Worm (Caenorhabditis elegans) whole organism, L1 larva: ENCODE measurements around the gene gldi-9.

Experiments
- Y116A8C.19 ChIP-seq: sonication (generic microtip); optimal IDR thresholded peaks from 2 replicates; lab custom pipeline; 2016; ENCODE audit warnings: missing compliant biosample characterization, missing genetic modification characterization, borderline replicate concordance
- aha-1 ChIP-seq: fragments of 150-350 bp; optimal IDR thresholded peaks from 2 replicates; lab custom pipeline; 2014; ENCODE audit warnings: missing biosample characterization, missing genetic modification characterization
- alr-1 ChIP-seq: fragments of 200-800 bp; sonication (Bioruptor generic); optimal IDR thresholded peaks from 2 replicates; lab custom pipeline; 2018; ENCODE audit warnings: borderline replicate concordance, mild to moderate bottlenecking, missing genetic modification characterization, missing compliant biosample characterization
- aly-2 ChIP-seq: fragments of 150-350 bp; optimal IDR thresholded peaks from 2 replicates; lab custom pipeline; 2014; ENCODE audit warnings: missing biosample characterization, missing genetic modification characterization
- ama-1 ChIP-seq: fragments of 150-350 bp; optimal IDR thresholded peaks from 2 replicates; lab custom pipeline; 2014
- blmp-1 ChIP-seq: fragments of 150-350 bp; optimal IDR thresholded peaks from 2 replicates; lab custom pipeline; 2014; ENCODE audit warnings: missing biosample characterization, missing genetic modification characterization
- ceh-88 ChIP-seq: fragments of 200-800 bp; sonication (Bioruptor generic); IDR thresholded peaks from 2 replicates; pipeline ENCODE4 v1.3.6; 2022; ENCODE audit warnings: missing genetic modification characterization, missing compliant biosample characterization
- ces-1 ChIP-seq: fragments of 150-350 bp; optimal IDR thresholded peaks from 2 replicates; lab custom pipeline; 2014; ENCODE audit warnings: missing biosample characterization, missing genetic modification reagents, missing genetic modification characterization
- dsc-1 ChIP-seq: sonication (generic microtip); optimal IDR thresholded peaks from 2 replicates; lab custom pipeline; 2016; ENCODE audit warnings: mild to moderate bottlenecking, missing genetic modification characterization, missing compliant biosample characterization
- egl-27 ChIP-seq, 2 experiments: fragments of 150-350 bp in 1 of 2; sonication (generic microtip); optimal IDR thresholded peaks; 3 replicates each; lab custom pipeline; 2017 to 2018; ENCODE audit warnings: missing biosample characterization in 2 of 2, missing genetic modification characterization in 2 of 2, missing genetic modification reagents in 2 of 2
- elt-2 ChIP-seq: sonication (generic microtip); optimal IDR thresholded peaks from 2 replicates; lab custom pipeline; 2016; ENCODE audit warnings: missing genetic modification characterization, mild to moderate bottlenecking, inconsistent platforms, missing compliant biosample characterization, missing genetic modification reagents
- ets-5 ChIP-seq: fragments of 200-800 bp; sonication (Bioruptor generic); IDR thresholded peaks from 2 replicates; pipeline ENCODE4 v1.3.6; 2022; ENCODE audit warnings: missing genetic modification characterization, missing compliant biosample characterization
- fkh-4 ChIP-seq: sonication (generic microtip); optimal IDR thresholded peaks from 2 replicates; lab custom pipeline; 2016; ENCODE audit warnings: missing compliant biosample characterization, missing genetic modification characterization, borderline replicate concordance
- grh-1 ChIP-seq: fragments of 200-800 bp; sonication (Bioruptor generic); IDR thresholded peaks from 2 replicates; pipeline ENCODE4 v1.3.6; 2022; ENCODE audit warnings: missing genetic modification reagents, missing genetic modification characterization, missing compliant biosample characterization
- irx-1 ChIP-seq: sonication (generic microtip); optimal IDR thresholded peaks from 2 replicates; lab custom pipeline; 2016; ENCODE audit warnings: missing genetic modification characterization, missing compliant biosample characterization
- lin-13 ChIP-seq: fragments of 150-350 bp; optimal IDR thresholded peaks from 2 replicates; lab custom pipeline; 2014; ENCODE audit warnings: missing biosample characterization, missing genetic modification reagents, missing genetic modification characterization
- lin-35 ChIP-seq, 2 experiments: fragments of 150-350 bp; optimal IDR thresholded peaks; 2 replicates each; lab custom pipeline; 2014; ENCODE audit warnings: missing biosample characterization in 2 of 2, missing genetic modification characterization in 2 of 2, missing genetic modification reagents in 2 of 2
- lir-3 ChIP-seq: sonication (generic microtip); optimal IDR thresholded peaks from 2 replicates; lab custom pipeline; 2016; ENCODE audit warnings: mild to moderate bottlenecking, missing genetic modification characterization, moderate library complexity, missing compliant biosample characterization; ENCODE audit not compliant: poor library complexity
- lsy-2 ChIP-seq, 2 experiments: fragments of 150-350 bp; optimal IDR thresholded peaks; 2 replicates each; lab custom pipeline; 2014; ENCODE audit warnings: missing biosample characterization in 2 of 2, missing genetic modification characterization in 2 of 2
- mef-2 ChIP-seq: fragments of 150-350 bp; optimal IDR thresholded peaks from 2 replicates; lab custom pipeline; 2014; ENCODE audit warnings: missing biosample characterization, missing genetic modification characterization
- nhr-11 ChIP-seq: fragments of 150-350 bp; optimal IDR thresholded peaks from 2 replicates; lab custom pipeline; 2014; ENCODE audit warnings: missing biosample characterization, missing genetic modification characterization
- nhr-12 ChIP-seq: sonication (generic microtip); optimal IDR thresholded peaks from 2 replicates; lab custom pipeline; 2017; ENCODE audit warnings: missing biosample characterization, missing genetic modification characterization
- nhr-20 ChIP-seq: sonication (generic microtip); optimal IDR thresholded peaks from 2 replicates; lab custom pipeline; 2016; ENCODE audit warnings: mild to moderate bottlenecking, missing genetic modification characterization, missing compliant biosample characterization
- nhr-237 ChIP-seq: fragments of 150-350 bp; optimal IDR thresholded peaks from 2 replicates; lab custom pipeline; 2014; ENCODE audit warnings: missing biosample characterization, missing genetic modification characterization
- nhr-71 ChIP-seq: sonication (generic microtip); optimal IDR thresholded peaks from 2 replicates; lab custom pipeline; 2016; ENCODE audit warnings: mild to moderate bottlenecking, missing genetic modification characterization, moderate library complexity, missing compliant biosample characterization
- nhr-76 ChIP-seq: sonication (generic microtip); optimal IDR thresholded peaks from 2 replicates; lab custom pipeline; 2017; ENCODE audit warnings: missing biosample characterization, missing genetic modification characterization
- nhr-84 ChIP-seq: sonication (generic microtip); optimal IDR thresholded peaks from 2 replicates; lab custom pipeline; 2017; ENCODE audit warnings: missing biosample characterization, missing genetic modification characterization
- nhr-85 ChIP-seq: sonication (generic microtip); peaks from one replicate; lab custom pipeline; 2016; ENCODE audit warnings: missing genetic modification characterization, inconsistent platforms, missing compliant biosample characterization
- nhr-90 ChIP-seq: sonication (generic microtip); optimal IDR thresholded peaks from 2 replicates; lab custom pipeline; 2016; ENCODE audit warnings: mild to moderate bottlenecking, missing genetic modification characterization, missing compliant biosample characterization; ENCODE audit not compliant: poor library complexity
- pqm-1 ChIP-seq: sonication (generic microtip); optimal IDR thresholded peaks from 3 replicates; lab custom pipeline; 2017; ENCODE audit warnings: missing biosample characterization, missing genetic modification characterization
- rnt-1 ChIP-seq: sonication (generic microtip); optimal IDR thresholded peaks from 2 replicates; lab custom pipeline; 2016; ENCODE audit warnings: mild to moderate bottlenecking, missing genetic modification characterization, moderate library complexity, missing compliant biosample characterization
- skn-1 ChIP-seq: fragments of 150-350 bp; optimal IDR thresholded peaks from 2 replicates; lab custom pipeline; 2014; ENCODE audit warnings: missing biosample characterization, missing genetic modification characterization
- snpc-4 ChIP-seq: fragments of 150-350 bp; optimal IDR thresholded peaks from 2 replicates; lab custom pipeline; 2014; ENCODE audit warnings: missing biosample characterization, missing genetic modification characterization
- sox-4 ChIP-seq: sonication (generic microtip); optimal IDR thresholded peaks from 2 replicates; lab custom pipeline; 2016; ENCODE audit warnings: missing genetic modification characterization, missing compliant biosample characterization
- sptf-1 ChIP-seq: fragments of 150-350 bp; optimal IDR thresholded peaks from 2 replicates; lab custom pipeline; 2014; ENCODE audit warnings: missing biosample characterization, missing genetic modification characterization
- swsn-7 ChIP-seq: sonication (generic microtip); optimal IDR thresholded peaks from 2 replicates; lab custom pipeline; 2016; ENCODE audit warnings: missing genetic modification characterization, missing compliant biosample characterization
- tbx-2 ChIP-seq: sonication (generic microtip); optimal IDR thresholded peaks from 2 replicates; lab custom pipeline; 2016; ENCODE audit warnings: missing genetic modification characterization, missing compliant biosample characterization
- tlp-1 ChIP-seq: fragments of 150-350 bp; optimal IDR thresholded peaks from 2 replicates; lab custom pipeline; 2014; ENCODE audit warnings: missing biosample characterization, missing genetic modification characterization
- unc-130 ChIP-seq: fragments of 150-350 bp; optimal IDR thresholded peaks from 2 replicates; lab custom pipeline; 2017; ENCODE audit warnings: missing biosample characterization, missing genetic modification characterization, inconsistent platforms
- unc-98 ChIP-seq: fragments of 200-800 bp; sonication (Bioruptor generic); IDR thresholded peaks from 2 replicates; pipeline ENCODE4 v1.3.6; 2022; ENCODE audit warnings: missing genetic modification characterization, missing compliant biosample characterization
- vab-15 ChIP-seq: sonication (generic microtip); optimal IDR thresholded peaks from 2 replicates; lab custom pipeline; 2017; ENCODE audit warnings: missing genotype, mild to moderate bottlenecking, missing genetic modification characterization, missing compliant biosample characterization
- xbp-1 ChIP-seq: sonication (generic microtip); optimal IDR thresholded peaks from 2 replicates; lab custom pipeline; 2016; ENCODE audit warnings: missing genetic modification characterization, missing compliant biosample characterization
- ztf-11 ChIP-seq, 2 experiments: sonication (generic microtip); optimal IDR thresholded peaks; 2 replicates each; lab custom pipeline; 2016 to 2017; ENCODE audit warnings: missing genetic modification characterization in 2 of 2, missing biosample characterization in 1 of 2, missing compliant biosample characterization in 1 of 2

gldi-9 gene

DNA sequence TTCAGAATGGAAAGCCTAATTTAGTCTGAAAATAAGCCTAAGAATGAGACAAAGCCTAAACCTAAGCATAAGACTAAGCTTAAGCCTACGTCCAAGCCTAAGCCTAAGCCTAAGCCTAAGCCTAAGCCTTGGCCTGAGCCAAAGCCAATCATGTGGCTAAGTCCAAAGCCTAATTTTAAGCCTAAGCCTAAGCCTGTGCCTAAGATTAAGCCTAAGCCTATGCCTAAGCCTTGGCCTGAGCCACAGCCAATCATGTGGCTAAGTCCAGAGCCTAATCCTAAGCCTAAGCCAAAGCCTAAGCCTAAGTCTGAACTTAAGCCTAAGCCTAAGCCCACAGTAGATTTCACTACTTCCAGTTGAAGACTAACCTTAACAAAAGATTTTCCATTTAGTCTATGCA is 1.3 kb upstream of the gldi-9 start:
- TF ChIP-seq dsc-1 (no peak), aly-2 (tag; lab: Kevin White, UChicago) (no peak), ces-1 (no peak), nhr-237 (no peak), tbx-2 (no peak), lsy-2 (tag; optimal IDR thresholded peaks at IDR 0.05; lab: Kevin White, UChicago) (no peak), nhr-20 (no peak), sox-4 (tag; lab: Kevin White, UChicago) (no peak), aha-1 (tag; lab: Kevin White, UChicago) (no peak), skn-1 (tag; lab: Kevin White, UChicago) (no peak), ets-5 (no peak), ceh-88 (no peak), vab-15 (tag; lab: Kevin White, UChicago) (no peak), nhr-76 (tag; lab: Kevin White, UChicago) (no peak), unc-130 (tag; lab: Kevin White, UChicago) (no peak), nhr-90 (no peak), grh-1 (no peak), alr-1 (no peak), Y116A8C.19 (no peak)

DNA sequence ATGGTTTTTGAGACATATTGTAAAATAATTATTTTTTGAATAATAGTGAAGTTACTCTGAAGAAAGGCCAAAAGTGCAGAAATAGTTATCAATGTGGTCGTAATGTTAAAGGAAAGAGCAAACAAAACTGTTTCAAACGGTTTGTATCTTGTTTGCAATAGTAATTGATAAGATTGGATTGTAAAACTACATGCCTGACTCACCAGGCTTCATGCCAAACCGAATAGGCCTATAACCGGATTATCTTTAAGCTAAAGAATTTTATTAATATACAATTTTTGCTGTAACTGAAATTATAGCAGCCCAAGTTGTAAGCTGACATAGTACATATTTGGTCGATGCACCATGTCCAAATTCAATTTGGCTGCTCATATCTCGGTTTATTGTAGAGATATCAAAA is 9.6 kb downstream of the gldi-9 start, which contains the start of gene Y71H2AM.14:
Y71H2AM.14 (minus strand) TSS at position 101 of the 400 bp plus-strand sequence.
- no peak for TF ChIP-seq ets-5
- TF ChIP-seq lir-3 = no peak
- TF ChIP-seq nhr-11 (tag; lab: Kevin White, UChicago) = no peak
- TF ChIP-seq nhr-12 (tag; lab: Kevin White, UChicago) = no peak
- no peak for TF ChIP-seq nhr-84 (tag; lab: Kevin White, UChicago)
- no peak for TF ChIP-seq ztf-11 (tag; optimal IDR thresholded peaks at IDR 0.05; lab: Kevin White, UChicago)
- no peak for TF ChIP-seq fkh-4 (tag; lab: Kevin White, UChicago)
- no peak for TF ChIP-seq nhr-85 (tag; lab: Kevin White, UChicago)
- TF ChIP-seq sptf-1 (tag; lab: Kevin White, UChicago) = no peak
- TF ChIP-seq nhr-71 (tag; lab: Kevin White, UChicago) = no peak
- TF ChIP-seq rnt-1 (tag; lab: Kevin White, UChicago) = no peak

DNA sequence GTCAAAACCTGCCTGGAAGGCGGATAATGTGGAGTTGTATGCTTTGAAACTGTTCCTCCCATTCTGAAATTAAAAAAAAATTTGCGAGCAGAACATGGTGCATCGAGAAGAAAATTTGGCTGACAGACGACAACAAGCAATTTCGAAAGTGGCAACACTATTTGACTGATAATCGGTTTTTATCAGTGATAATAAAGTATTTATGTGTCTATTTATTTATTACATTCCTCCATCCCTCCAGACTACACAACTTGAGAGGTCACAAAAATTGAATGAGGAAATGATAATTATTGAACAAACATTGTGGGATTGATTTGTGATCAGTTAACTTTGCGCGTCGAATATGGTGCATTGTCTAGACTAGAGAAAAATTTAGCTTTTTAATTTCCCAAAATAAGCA is 16.7 kb downstream of the gldi-9 start, which contains the start of gene cest-25:
cest-25 (minus strand) TSS at position 63 of the 400 bp plus-strand sequence.
- TF ChIP-seq elt-2 (tag; lab: Kevin White, UChicago) (peak; percentile 79), pqm-1 (tag; lab: Kevin White, UChicago) (peak; percentile 23), tlp-1 (peak; percentile 44), lin-35 (GFP tag; optimal IDR thresholded peaks at IDR 0.05; lab: Kevin White, UChicago) (peak in 1 of 2 experiments; percentile 22), irx-1 (tag; lab: Kevin White, UChicago) (no peak), ama-1 (lab: Kevin White, UChicago) (no peak)

DNA sequence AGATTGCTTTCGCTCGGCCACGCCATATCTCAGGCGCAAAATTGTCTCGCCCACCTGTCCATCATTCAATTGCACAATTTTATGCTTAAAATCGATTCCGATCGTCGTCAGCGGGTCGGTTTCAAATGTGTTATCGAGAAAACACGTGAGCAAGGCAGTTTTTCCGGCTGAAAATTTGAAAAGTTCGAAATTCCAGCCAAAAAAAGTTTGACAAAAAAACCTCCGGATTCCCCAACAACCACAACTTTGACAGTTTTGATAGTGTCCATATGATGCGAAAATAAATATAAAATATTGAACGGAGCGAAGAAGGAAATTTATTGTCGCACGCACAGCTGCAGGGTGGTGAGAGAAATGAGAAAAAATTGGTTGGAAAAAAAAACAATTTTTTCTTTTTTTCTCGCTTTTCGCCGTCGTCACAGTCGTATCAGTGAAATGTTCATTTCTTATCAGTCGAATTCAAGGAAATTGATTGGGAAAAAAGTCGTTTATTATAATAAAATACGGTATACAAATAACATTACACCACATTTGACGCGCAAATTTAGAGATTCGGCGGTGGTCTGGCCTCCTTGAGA is 22.5 kb downstream of the gldi-9 start, which contains the start of gene Y71H2AM.12:
Y71H2AM.12 (minus strand) TSS at position 486 of the 578 bp plus-strand sequence.
- TF ChIP-seq unc-98 (GFP tag; lab: Robert Waterston, UW) = no peak
- no peak for TF ChIP-seq mef-2 (tag; lab: Kevin White, UChicago)
- no peak for TF ChIP-seq ztf-11 (tag; optimal IDR thresholded peaks at IDR 0.05; lab: Kevin White, UChicago)
- no peak for TF ChIP-seq xbp-1 (tag; lab: Kevin White, UChicago)
- no peak for TF ChIP-seq blmp-1 (tag; lab: Kevin White, UChicago)
- TF ChIP-seq vab-15 (tag; lab: Kevin White, UChicago) = no peak
- TF ChIP-seq swsn-7 (tag; lab: Kevin White, UChicago) = no peak
- TF ChIP-seq lin-13 (GFP tag; lab: Kevin White, UChicago) = no peak
- TF ChIP-seq snpc-4 (tag; lab: Kevin White, UChicago) = no peak
- no peak for TF ChIP-seq egl-27 (tag; optimal IDR thresholded peaks at IDR 0.05; lab: Kevin White, UChicago)
